Worm (Caenorhabditis elegans) whole organism, midembryonic: ENCODE results near the gene K06A9.1.

Source experiments
- T22C8.4 ChIP-seq: fragments of 200-800 bp; sonication (Bioruptor generic); IDR thresholded peaks from 2 replicates; pipeline ENCODE4 v1.3.6; 2022; ENCODE audit warnings: missing genetic modification characterization, missing compliant biosample characterization
- cog-1 ChIP-seq: sonication (generic microtip); optimal IDR thresholded peaks from 2 replicates; lab custom pipeline; 2016; ENCODE audit warnings: missing genetic modification characterization, missing compliant biosample characterization
- flt-1 ChIP-seq: fragments of 200-800 bp; sonication (Bioruptor generic); IDR thresholded peaks from 2 replicates; pipeline ENCODE4 v1.3.6; 2022; ENCODE audit warnings: missing genetic modification characterization, missing compliant biosample characterization
- klf-2 ChIP-seq: fragments of 200-800 bp; sonication (Bioruptor generic); conservative IDR thresholded peaks from 2 replicates; pipeline ENCODE4 v1.3.6; 2022; ENCODE audit warnings: missing genetic modification reagents, missing genetic modification characterization, missing compliant biosample characterization
- med-1 ChIP-seq: sonication (generic microtip); optimal IDR thresholded peaks from 2 replicates; lab custom pipeline; 2017; ENCODE audit warnings: missing genetic modification characterization, mild to moderate bottlenecking, missing compliant biosample characterization, antibody characterized with exemption, missing genetic modification reagents; ENCODE audit not compliant: insufficient read depth
- ref-1 ChIP-seq: fragments of 200-800 bp; sonication (Bioruptor generic); conservative IDR thresholded peaks from 2 replicates; pipeline ENCODE4 v1.3.6; 2022; ENCODE audit warnings: missing genetic modification reagents, missing genetic modification characterization, missing compliant biosample characterization
- tab-1 ChIP-seq: fragments of 200-800 bp; sonication (Bioruptor generic); IDR thresholded peaks from 2 replicates; pipeline ENCODE4 v1.3.6; 2022; ENCODE audit warnings: missing genetic modification characterization, missing compliant biosample characterization
- ztf-23 ChIP-seq: fragments of 200-800 bp; sonication (Bioruptor generic); IDR thresholded peaks from 2 replicates; pipeline ENCODE4 v1.3.6; 2022; ENCODE audit warnings: missing genetic modification reagents, missing genetic modification characterization, missing compliant biosample characterization
- ztf-29 ChIP-seq: fragments of 200-800 bp; sonication (Bioruptor generic); IDR thresholded peaks from 2 replicates; pipeline ENCODE4 v1.3.6; 2022; ENCODE audit warnings: missing genetic modification reagents, missing genetic modification characterization, missing compliant biosample characterization

ce11 chrX:1571949-1572348 is 24.6 kb downstream of the K06A9.1 start, which contains the start of gene H02F09.2:
- no peak for TF ChIP-seq ztf-23 (GFP tag; lab: Robert Waterston, UW)
- TF ChIP-seq flt-1 (GFP tag; lab: Robert Waterston, UW), result no peak
- TF ChIP-seq med-1 (GFP tag; lab: Kevin White, UChicago), result no peak
- TF ChIP-seq ztf-29, result no peak
- TF ChIP-seq ref-1 (GFP tag; lab: Robert Waterston, UW), result no peak
- TF ChIP-seq T22C8.4 (GFP tag; lab: Robert Waterston, UW), result no peak
- no peak for TF ChIP-seq klf-2 (GFP tag; lab: Robert Waterston, UW)
- TF ChIP-seq cog-1 (tag; lab: Kevin White, UChicago), result no peak
- no peak for TF ChIP-seq tab-1 (GFP tag; lab: Robert Waterston, UW)
